Fruit fly (Drosophila melanogaster) Kc167 (cell line): ENCODE measurements around the gene JhI-21.

Experiments used
- h ChIP-seq: fragments of >200 bp; optimal IDR thresholded peaks from 3 replicates; lab custom pipeline; 2018; ENCODE audit warnings: missing external identifiers
- insv ChIP-seq: fragments of >200 bp; optimal IDR thresholded peaks from 3 replicates; lab custom pipeline; 2018; ENCODE audit warnings: missing external identifiers
- psq ChIP-seq: fragments of >200 bp; optimal IDR thresholded peaks from 2 replicates; lab custom pipeline; 2017; ENCODE audit warnings: missing external identifiers
- ttk ChIP-seq: sonication (Bioruptor generic); optimal IDR thresholded peaks from 2 replicates; lab custom pipeline; 2017; ENCODE audit warnings: missing external identifiers

- TF ChIP-seq ttk (no peak), insv (lab: Kevin White, UChicago) (no peak), h (lab: Kevin White, UChicago) (no peak), psq (no peak)
Observed at dm6 chr2L:12026458-12027431, 29.1 kb downstream of the JhI-21 start.
